Worm (Caenorhabditis elegans) whole organism, young adult: ENCODE measurements around the gene srw-22.

Source experiments
- F22D6.2 ChIP-seq: sonication (generic microtip); optimal IDR thresholded peaks from 2 replicates; lab custom pipeline; 2016; ENCODE audit warnings: mild to moderate bottlenecking, missing genetic modification characterization, missing compliant biosample characterization
- F55B11.4 ChIP-seq: sonication (generic microtip); optimal IDR thresholded peaks from 2 replicates; lab custom pipeline; 2016; ENCODE audit warnings: missing compliant biosample characterization, missing genetic modification characterization, borderline replicate concordance; ENCODE audit not compliant: insufficient read depth
- ama-1 ChIP-seq, 3 experiments: fragments of 150-350 bp in 1 of 3; sonication (generic microtip) in 2 of 3; optimal IDR thresholded peaks; 2 replicates each; lab custom pipeline; 2014 to 2018; ENCODE audit warnings: missing biosample characterization in 2 of 3, missing genetic modification characterization in 2 of 3, missing genetic modification reagents in 2 of 3
- athp-1 ChIP-seq: sonication (generic microtip); optimal IDR thresholded peaks from 2 replicates; lab custom pipeline; 2017; ENCODE audit warnings: mild to moderate bottlenecking, missing genetic modification characterization, missing compliant biosample characterization
- bed-1 ChIP-seq: fragments of 200-800 bp; sonication (Bioruptor generic); IDR thresholded peaks from 2 replicates; pipeline ENCODE4 v1.3.6; 2022; ENCODE audit warnings: missing genetic modification reagents, missing genetic modification characterization, missing compliant biosample characterization
- cebp-1 ChIP-seq, 2 experiments: fragments of 200-800 bp in 1 of 2; sonication (Bioruptor generic) in 1 of 2; sonication (generic microtip) in 1 of 2; IDR thresholded peaks in 1 of 2; optimal IDR thresholded peaks in 1 of 2; 2 replicates each; pipeline versions ENCODE4 v1.3.6 to Lab custom; 2017 to 2022; ENCODE audit warnings: missing compliant biosample characterization in 2 of 2, missing genetic modification characterization in 2 of 2, mild to moderate bottlenecking in 1 of 2, missing genetic modification reagents in 1 of 2, moderate library complexity in 1 of 2
- let-607 ChIP-seq, 2 experiments: fragments of 200-800 bp in 1 of 2; sonication (Bioruptor generic) in 1 of 2; sonication (generic microtip) in 1 of 2; optimal IDR thresholded peaks; 2 replicates each; lab custom pipeline; 2016 to 2018; ENCODE audit warnings: mild to moderate bottlenecking in 2 of 2, missing compliant biosample characterization in 2 of 2, missing genetic modification characterization in 2 of 2, moderate library complexity in 2 of 2, missing genotype in 1 of 2
- lin-40 ChIP-seq: sonication (generic microtip); optimal IDR thresholded peaks from 2 replicates; lab custom pipeline; 2016; ENCODE audit warnings: missing genetic modification characterization, mild to moderate bottlenecking, missing compliant biosample characterization, missing genotype, missing genetic modification reagents
- lin-54 ChIP-seq: fragments of 200-800 bp; sonication (Bioruptor generic); optimal IDR thresholded peaks from 2 replicates; lab custom pipeline; 2018; ENCODE audit warnings: mild to moderate bottlenecking, missing genetic modification characterization, missing compliant biosample characterization
- mel-28 ChIP-seq: sonication (generic microtip); optimal IDR thresholded peaks from 2 replicates; lab custom pipeline; 2016; ENCODE audit warnings: borderline replicate concordance, mild to moderate bottlenecking, missing genetic modification characterization, missing compliant biosample characterization
- nfya-1 ChIP-seq: sonication (generic microtip); optimal IDR thresholded peaks from 2 replicates; lab custom pipeline; 2017; ENCODE audit warnings: antibody characterized with exemption, missing compliant biosample characterization, missing genetic modification characterization, borderline replicate concordance; ENCODE audit not compliant: insufficient read depth
- sdz-38 ChIP-seq: sonication (generic microtip); optimal IDR thresholded peaks from 2 replicates; lab custom pipeline; 2016; ENCODE audit warnings: missing genotype, missing genetic modification characterization, missing compliant biosample characterization

DNA sequence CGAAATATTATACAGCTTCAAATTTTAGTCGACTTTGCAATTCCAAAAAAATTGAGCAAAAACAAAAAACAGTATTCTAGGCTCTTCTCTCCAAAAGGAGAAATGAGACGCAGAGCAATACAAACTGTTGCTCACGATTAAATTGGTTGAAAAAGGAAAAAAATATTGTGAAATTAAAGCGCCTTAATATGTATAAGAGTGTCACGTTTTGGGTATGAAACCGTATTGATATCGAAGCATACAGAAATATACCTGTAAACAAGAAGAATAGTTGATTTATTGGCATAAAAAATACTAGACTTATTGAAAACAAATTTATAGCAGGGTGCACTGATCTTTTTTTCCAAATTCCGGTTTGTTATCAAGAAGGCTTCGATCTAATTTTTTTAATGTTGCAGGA, 2.6 kb upstream of the srw-22 start, which contains the start of gene M01B2.13:
- no peak for TF ChIP-seq mel-28 (tag; lab: Kevin White, UChicago)
- TF ChIP-seq athp-1, result no peak
- TF ChIP-seq ama-1 (optimal IDR thresholded peaks at IDR 0.05; lab: Kevin White, UChicago), result no peak
- TF ChIP-seq ama-1 (GFP tag; optimal IDR thresholded peaks at IDR 0.05; lab: Kevin White, UChicago), result no peak
- no peak for TF ChIP-seq lin-40 (tag; lab: Kevin White, UChicago)
- no peak for TF ChIP-seq let-607 (tag; optimal IDR thresholded peaks at IDR 0.05; lab: Kevin White, UChicago)
- no peak for TF ChIP-seq cebp-1 (GFP tag; IDR thresholded peaks at IDR 0.05; lab: Robert Waterston, UW)
- no peak for TF ChIP-seq cebp-1 (tag; optimal IDR thresholded peaks at IDR 0.05; lab: Kevin White, UChicago)
- TF ChIP-seq F22D6.2 (tag; lab: Kevin White, UChicago), result no peak
- no peak for TF ChIP-seq bed-1
- TF ChIP-seq nfya-1 (tag; lab: Kevin White, UChicago), result no peak
- no peak for TF ChIP-seq sdz-38 (tag; lab: Kevin White, UChicago)
- TF ChIP-seq F55B11.4, result no peak
- no peak for TF ChIP-seq lin-54
